Worm (Caenorhabditis elegans) whole organism, L2 larva: Measurements from ENCODE around the gene lpr-2.

Experiments used
- C34F6.9 ChIP-seq: fragments of 150-350 bp; optimal IDR thresholded peaks from 2 replicates; lab custom pipeline; 2014; ENCODE audit warnings: missing biosample characterization, missing genetic modification characterization
- F13H6.1 ChIP-seq: sonication (generic microtip); optimal IDR thresholded peaks from 2 replicates; lab custom pipeline; 2016; ENCODE audit warnings: missing genetic modification characterization, missing compliant biosample characterization
- Y55F3AM.14 ChIP-seq: fragments of 200-800 bp; sonication (Bioruptor generic); optimal IDR thresholded peaks from 2 replicates; lab custom pipeline; 2018; ENCODE audit warnings: mild to moderate bottlenecking, missing genetic modification characterization, missing compliant biosample characterization
- ZK546.5 ChIP-seq: sonication (generic microtip); optimal IDR thresholded peaks from 2 replicates; lab custom pipeline; 2017; ENCODE audit warnings: missing biosample characterization, missing genetic modification characterization
- alr-1 ChIP-seq: fragments of 150-350 bp; optimal IDR thresholded peaks from 2 replicates; lab custom pipeline; 2014; ENCODE audit warnings: missing biosample characterization, missing genetic modification characterization
- ama-1 ChIP-seq: fragments of 150-350 bp; optimal IDR thresholded peaks from 2 replicates; lab custom pipeline; 2018; ENCODE audit warnings: inconsistent platforms
- ceh-82 ChIP-seq: fragments of 150-350 bp; optimal IDR thresholded peaks from 2 replicates; lab custom pipeline; 2014; ENCODE audit warnings: missing biosample characterization, missing genetic modification characterization
- crh-2 ChIP-seq: sonication (generic microtip); optimal IDR thresholded peaks from 2 replicates; lab custom pipeline; 2017; ENCODE audit warnings: missing biosample characterization, missing genetic modification characterization
- dmd-4 ChIP-seq: sonication (generic microtip); optimal IDR thresholded peaks from 2 replicates; lab custom pipeline; 2017; ENCODE audit warnings: missing biosample characterization, missing genetic modification characterization
- egl-27 ChIP-seq: sonication (generic microtip); optimal IDR thresholded peaks from 3 replicates; lab custom pipeline; 2017; ENCODE audit warnings: missing biosample characterization, missing genetic modification reagents, missing genetic modification characterization
- elt-1 ChIP-seq: fragments of 150-350 bp; optimal IDR thresholded peaks from 2 replicates; lab custom pipeline; 2014; ENCODE audit warnings: missing biosample characterization, missing genetic modification characterization
- elt-3 ChIP-seq: sonication (generic microtip); optimal IDR thresholded peaks from 2 replicates; lab custom pipeline; 2017; ENCODE audit warnings: missing biosample characterization, missing genetic modification characterization
- fos-1 ChIP-seq: fragments of 150-350 bp; optimal IDR thresholded peaks from 2 replicates; lab custom pipeline; 2014; ENCODE audit warnings: missing biosample characterization, missing genetic modification characterization
- gmeb-1 ChIP-seq: fragments of 150-350 bp; optimal IDR thresholded peaks from 2 replicates; lab custom pipeline; 2014; ENCODE audit warnings: missing biosample characterization, missing genetic modification characterization
- lin-11 ChIP-seq: fragments of 150-350 bp; sonication (generic microtip); optimal IDR thresholded peaks from 2 replicates; lab custom pipeline; 2014; ENCODE audit warnings: missing biosample characterization, missing genetic modification characterization, inconsistent platforms, mixed read lengths
- lin-13 ChIP-seq: fragments of 150-350 bp; optimal IDR thresholded peaks from 2 replicates; lab custom pipeline; 2014; ENCODE audit warnings: missing biosample characterization, missing genetic modification reagents, missing genetic modification characterization
- lin-39 ChIP-seq: fragments of 150-350 bp; optimal IDR thresholded peaks from 2 replicates; lab custom pipeline; 2014; ENCODE audit warnings: missing biosample characterization, missing genetic modification reagents, missing genetic modification characterization
- lsy-2 ChIP-seq, 2 experiments: fragments of 150-350 bp in 1 of 2; sonication (generic microtip) in 1 of 2; optimal IDR thresholded peaks; 2 replicates each; lab custom pipeline; 2014 to 2017; ENCODE audit warnings: missing biosample characterization in 2 of 2, missing genetic modification characterization in 2 of 2
- mab-5 ChIP-seq: fragments of 150-350 bp; optimal IDR thresholded peaks from 2 replicates; lab custom pipeline; 2014; ENCODE audit warnings: missing biosample characterization, missing genetic modification characterization
- mbf-1 ChIP-seq: sonication (generic microtip); optimal IDR thresholded peaks from 2 replicates; lab custom pipeline; 2017; ENCODE audit warnings: missing biosample characterization, missing genetic modification characterization
- mdl-1 ChIP-seq, 2 experiments: fragments of 150-350 bp in 1 of 2; sonication (generic microtip) in 1 of 2; optimal IDR thresholded peaks; 2 replicates each; lab custom pipeline; 2017; ENCODE audit warnings: missing biosample characterization in 2 of 2, missing genetic modification characterization in 2 of 2
- nhr-11 ChIP-seq: fragments of 150-350 bp; optimal IDR thresholded peaks from 2 replicates; lab custom pipeline; 2014; ENCODE audit warnings: missing biosample characterization, missing genetic modification characterization
- nhr-129 ChIP-seq: fragments of 150-350 bp; optimal IDR thresholded peaks from 2 replicates; lab custom pipeline; 2014; ENCODE audit warnings: missing biosample characterization, missing genetic modification characterization
- nhr-21 ChIP-seq: fragments of 150-350 bp; optimal IDR thresholded peaks from 2 replicates; lab custom pipeline; 2014; ENCODE audit warnings: missing biosample characterization, missing genetic modification characterization
- nhr-23 ChIP-seq: fragments of 150-350 bp; optimal IDR thresholded peaks from 2 replicates; lab custom pipeline; 2014; ENCODE audit warnings: missing biosample characterization, missing genetic modification reagents, missing genetic modification characterization
- nhr-25 ChIP-seq: fragments of 150-350 bp; sonication (generic microtip); optimal IDR thresholded peaks from 3 replicates; lab custom pipeline; 2014; ENCODE audit warnings: missing biosample characterization, missing genetic modification characterization
- nhr-6 ChIP-seq: fragments of 150-350 bp; optimal IDR thresholded peaks from 2 replicates; lab custom pipeline; 2014; ENCODE audit warnings: missing biosample characterization, missing genetic modification characterization
- sem-4 ChIP-seq: fragments of 150-350 bp; optimal IDR thresholded peaks from 2 replicates; lab custom pipeline; 2014; ENCODE audit warnings: missing biosample characterization, missing genetic modification reagents, missing genetic modification characterization
- skn-1 ChIP-seq: sonication (generic microtip); optimal IDR thresholded peaks from 2 replicates; lab custom pipeline; 2017; ENCODE audit warnings: missing biosample characterization, missing genetic modification characterization
- sma-3 ChIP-seq: sonication (generic microtip); optimal IDR thresholded peaks from 2 replicates; lab custom pipeline; 2016; ENCODE audit warnings: missing genetic modification reagents, missing genetic modification characterization, missing compliant biosample characterization
- sma-9 ChIP-seq, 2 experiments: fragments of 150-350 bp in 1 of 2; sonication (generic microtip) in 1 of 2; optimal IDR thresholded peaks; 2 replicates each; lab custom pipeline; 2014 to 2016; ENCODE audit warnings: missing genetic modification characterization in 2 of 2, mild to moderate bottlenecking in 1 of 2, missing biosample characterization in 1 of 2, missing compliant biosample characterization in 1 of 2, missing genetic modification reagents in 1 of 2, moderate library complexity in 1 of 2
- snpc-4 ChIP-seq: fragments of 150-350 bp; optimal IDR thresholded peaks from 2 replicates; lab custom pipeline; 2014; ENCODE audit warnings: missing biosample characterization, missing genetic modification characterization
- unc-39 ChIP-seq: fragments of 150-350 bp; optimal IDR thresholded peaks from 2 replicates; lab custom pipeline; 2014; ENCODE audit warnings: missing biosample characterization, missing genetic modification characterization
- unc-55 ChIP-seq: fragments of 150-350 bp; sonication (generic microtip); optimal IDR thresholded peaks from 3 replicates; lab custom pipeline; 2014; ENCODE audit warnings: missing biosample characterization, missing genetic modification reagents, missing genetic modification characterization
- zag-1 ChIP-seq: fragments of 150-350 bp; optimal IDR thresholded peaks from 2 replicates; lab custom pipeline; 2014; ENCODE audit warnings: missing biosample characterization, missing genetic modification characterization
- ztf-1 ChIP-seq: fragments of 200-800 bp; sonication (Bioruptor generic); conservative IDR thresholded peaks from 2 replicates; pipeline ENCODE4 v1.3.6; 2022; ENCODE audit warnings: missing genetic modification characterization, missing compliant biosample characterization
- ztf-11 ChIP-seq: sonication (generic microtip); optimal IDR thresholded peaks from 2 replicates; lab custom pipeline; 2017; ENCODE audit warnings: missing biosample characterization, missing genetic modification characterization
- ztf-4 ChIP-seq: fragments of 150-350 bp; optimal IDR thresholded peaks from 2 replicates; lab custom pipeline; 2014; ENCODE audit warnings: missing biosample characterization, missing genetic modification characterization

The lpr-2 gene

DNA sequence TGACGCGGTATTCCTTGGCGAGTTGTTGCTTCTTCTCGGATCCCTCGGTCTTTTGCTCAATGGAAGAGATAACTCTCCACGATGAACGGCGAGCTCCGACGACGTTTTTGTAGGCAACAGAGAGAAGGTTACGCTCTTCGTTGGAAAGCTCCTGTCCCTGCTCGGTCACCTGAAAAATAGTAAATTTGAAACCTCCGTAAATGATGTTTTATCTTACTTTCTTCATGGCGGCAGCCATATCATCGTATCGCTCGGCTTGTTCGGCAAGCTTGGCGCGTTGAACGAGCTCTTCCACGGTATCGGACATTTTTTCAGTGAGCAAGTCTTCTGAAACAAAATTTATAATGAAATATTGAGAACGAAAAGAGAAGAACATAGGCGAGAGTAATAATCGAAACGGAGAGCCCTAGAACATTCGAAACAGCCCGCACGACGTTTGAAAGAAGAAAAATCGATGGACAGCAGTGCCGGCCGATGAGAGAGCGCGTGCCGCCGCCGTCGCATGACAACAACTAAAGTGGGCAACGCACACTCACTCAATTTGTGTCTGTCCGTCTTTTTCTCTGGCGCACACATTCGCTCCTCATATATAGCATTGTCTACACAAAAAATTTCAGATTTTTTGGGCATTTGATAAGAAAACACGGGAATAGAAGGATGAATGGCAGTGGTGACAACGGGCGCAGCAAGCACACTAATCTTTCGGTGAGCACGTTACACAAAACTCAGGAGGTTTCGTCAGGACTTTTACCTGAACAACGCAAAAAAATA is 42.8 kb downstream of the lpr-2 start, which contains the start of the genes par-5 and M117.3:
par-5 (minus strand) TSS at position 334 of the 771 bp plus-strand sequence.
M117.3 (plus strand) TSS at position 616 of the 771 bp plus-strand sequence.
- TF ChIP-seq skn-1 (tag; lab: Kevin White, UChicago) (no peak), dmd-4 (tag; lab: Kevin White, UChicago) (no peak), mdl-1 (tag; optimal IDR thresholded peaks at IDR 0.05; lab: Kevin White, UChicago) (peak; percentile 73 to 87), crh-2 (peak; percentile 81), snpc-4 (tag; lab: Kevin White, UChicago) (peak; percentile 25), ama-1 (peak; percentile 52), lsy-2 (tag; optimal IDR thresholded peaks at IDR 0.05; lab: Kevin White, UChicago) (peak; percentile 4 to 69), mab-5 (tag; lab: Kevin White, UChicago) (peak; percentile 21), unc-39 (tag; lab: Kevin White, UChicago) (no peak), ceh-82 (tag; lab: Kevin White, UChicago) (no peak), alr-1 (tag; lab: Kevin White, UChicago) (no peak), fos-1 (tag; lab: Kevin White, UChicago) (peak; percentile 74), nhr-21 (tag; lab: Kevin White, UChicago) (peak; percentile 39), lin-11 (tag; lab: Kevin White, UChicago) (peak; percentile 92), ZK546.5 (tag; lab: Kevin White, UChicago) (no peak), C34F6.9 (tag; lab: Kevin White, UChicago) (peak; percentile 81), mbf-1 (no peak), lin-13 (GFP tag; lab: Kevin White, UChicago) (peak; percentile 59), sma-9 (GFP tag; optimal IDR thresholded peaks at IDR 0.05; lab: Kevin White, UChicago) (peak; percentile 82), sma-9 (tag; optimal IDR thresholded peaks at IDR 0.05; lab: Kevin White, UChicago) (no peak), zag-1 (peak; percentile 82), F13H6.1 (tag; lab: Kevin White, UChicago) (peak; percentile 79), nhr-11 (tag; lab: Kevin White, UChicago) (no peak), lin-39 (no peak), nhr-129 (tag; lab: Kevin White, UChicago) (peak; percentile 78), egl-27 (tag; lab: Kevin White, UChicago) (peak; percentile 31), unc-55 (GFP tag; lab: Kevin White, UChicago) (peak; percentile 68), Y55F3AM.14 (GFP tag; lab: Kevin White, UChicago) (peak; percentile 77), sem-4 (tag; lab: Kevin White, UChicago) (peak; percentile 18), sma-3 (GFP tag; lab: Kevin White, UChicago) (peak; percentile 41), nhr-6 (peak; percentile 56), ztf-4 (tag; lab: Kevin White, UChicago) (peak; percentile 8), nhr-25 (tag; lab: Kevin White, UChicago) (peak; percentile 29), nhr-23 (tag; lab: Kevin White, UChicago) (no peak), gmeb-1 (peak; percentile 20)

DNA sequence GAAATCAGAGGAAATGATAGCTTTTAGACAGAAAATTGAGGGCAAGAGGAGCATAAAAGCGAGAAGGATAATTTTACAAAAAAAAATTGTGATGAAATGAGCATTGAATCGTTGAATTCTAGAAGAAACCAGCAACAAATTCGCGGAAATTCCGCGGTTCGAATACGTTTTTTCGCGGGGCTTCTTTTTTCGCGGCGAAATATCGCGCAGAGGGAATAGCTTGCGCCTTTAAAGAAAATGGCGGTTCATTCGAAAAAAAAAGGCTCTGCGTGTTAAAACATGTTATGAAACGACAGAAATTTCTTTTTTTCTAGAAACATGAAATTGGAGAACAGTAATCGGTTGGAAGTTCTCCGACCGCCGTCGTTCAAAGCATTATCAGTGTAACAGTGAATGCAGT is 43.4 kb downstream of the lpr-2 start:
- TF ChIP-seq lsy-2 (tag; optimal IDR thresholded peaks at IDR 0.05; lab: Kevin White, UChicago): peak; percentile 16 to 70
- TF ChIP-seq lin-13 (GFP tag; lab: Kevin White, UChicago): peak; percentile 54
- no peak for TF ChIP-seq skn-1 (tag; lab: Kevin White, UChicago)
- TF ChIP-seq elt-1 (tag; lab: Kevin White, UChicago): no peak
- no peak for TF ChIP-seq nhr-11 (tag; lab: Kevin White, UChicago)
- TF ChIP-seq fos-1 (tag; lab: Kevin White, UChicago): peak; percentile 19
- peak; percentile 53 for TF ChIP-seq C34F6.9 (tag; lab: Kevin White, UChicago)
- TF ChIP-seq zag-1: no peak
- TF ChIP-seq nhr-23 (tag; lab: Kevin White, UChicago): no peak
- TF ChIP-seq sma-9 (GFP tag; optimal IDR thresholded peaks at IDR 0.05; lab: Kevin White, UChicago): peak; percentile 6
- TF ChIP-seq sma-9 (tag; optimal IDR thresholded peaks at IDR 0.05; lab: Kevin White, UChicago): no peak
- TF ChIP-seq nhr-21 (tag; lab: Kevin White, UChicago): no peak
- no peak for TF ChIP-seq elt-3 (tag; lab: Kevin White, UChicago)
- peak; percentile 47 for TF ChIP-seq crh-2
- no peak for TF ChIP-seq sma-3 (GFP tag; lab: Kevin White, UChicago)
- TF ChIP-seq nhr-129 (tag; lab: Kevin White, UChicago): peak; percentile 56
- TF ChIP-seq lin-11 (tag; lab: Kevin White, UChicago): no peak
- TF ChIP-seq mdl-1 (tag; optimal IDR thresholded peaks at IDR 0.05; lab: Kevin White, UChicago): no peak
- TF ChIP-seq F13H6.1 (tag; lab: Kevin White, UChicago): no peak
- TF ChIP-seq gmeb-1: peak; percentile 76
- peak; percentile 14 for TF ChIP-seq ZK546.5 (tag; lab: Kevin White, UChicago)
- TF ChIP-seq ztf-11 (tag; lab: Kevin White, UChicago): no peak
- no peak for TF ChIP-seq ztf-1 (GFP tag; lab: Robert Waterston, UW)
- TF ChIP-seq unc-55 (GFP tag; lab: Kevin White, UChicago): peak; percentile 80
